Fruit fly (Drosophila melanogaster) whole organism, embryonic: Measurements from ENCODE around the gene Vps29.

Experiments used
- Asciz ChIP-seq: fragments of 200-800 bp; sonication (Bioruptor generic); optimal IDR thresholded peaks from 2 replicates; lab custom pipeline; 2017; ENCODE audit warnings: missing biosample characterization, mild to moderate bottlenecking, missing genetic modification characterization, missing genetic modification reagents
- Bdp1 ChIP-seq: fragments of 200-800 bp; sonication (Bioruptor generic); optimal IDR thresholded peaks from 3 replicates; lab custom pipeline; 2016; ENCODE audit warnings: missing biosample characterization, missing genetic modification characterization
- Blimp-1 ChIP-seq: fragments of 200-800 bp; sonication (Bioruptor generic); optimal IDR thresholded peaks from 3 replicates; lab custom pipeline; 2018; ENCODE audit warnings: missing biosample characterization, missing genetic modification characterization, mild to moderate bottlenecking, moderate library complexity, missing genetic modification reagents
- CG10274 ChIP-seq: fragments of 200-800 bp; sonication (Bioruptor generic); optimal IDR thresholded peaks from 3 replicates; lab custom pipeline; 2017; ENCODE audit warnings: missing biosample characterization, mild to moderate bottlenecking, missing genetic modification characterization
- CG10543 ChIP-seq: fragments of 200-800 bp; sonication (Bioruptor generic); optimal IDR thresholded peaks from 3 replicates; lab custom pipeline; 2017; ENCODE audit warnings: missing biosample characterization, mild to moderate bottlenecking, missing genetic modification characterization, moderate library complexity
- CG13624 ChIP-seq: fragments of 200-800 bp; sonication (Bioruptor generic); optimal IDR thresholded peaks from 2 replicates; lab custom pipeline; 2016; ENCODE audit warnings: missing biosample characterization, missing genetic modification characterization
- CG14014 ChIP-seq: fragments of 200-800 bp; sonication (Bioruptor generic); IDR thresholded peaks from 2 replicates; pipeline ENCODE4 v1.3.6; 2022; ENCODE audit warnings: missing biosample characterization, missing genetic modification characterization
- CG17361 ChIP-seq: fragments of 200-800 bp; sonication (Bioruptor generic); IDR thresholded peaks from 3 replicates; pipeline ENCODE4 v1.3.6; 2022; ENCODE audit warnings: missing biosample characterization, missing genetic modification characterization
- CG17802 ChIP-seq: fragments of 200-800 bp; sonication (Bioruptor generic); optimal IDR thresholded peaks from 2 replicates; lab custom pipeline; 2018; ENCODE audit warnings: missing biosample characterization, mild to moderate bottlenecking, missing genetic modification characterization, moderate library complexity
- CG17912 ChIP-seq: fragments of 200-800 bp; sonication (Bioruptor generic); optimal IDR thresholded peaks from 2 replicates; lab custom pipeline; 2018; ENCODE audit warnings: missing biosample characterization, mild to moderate bottlenecking, missing genetic modification characterization
- CG2116 ChIP-seq: fragments of 200-800 bp; sonication (Bioruptor generic); optimal IDR thresholded peaks from 3 replicates; lab custom pipeline; 2018; ENCODE audit warnings: missing biosample characterization, mild to moderate bottlenecking, missing genetic modification characterization
- CG2678 ChIP-seq: fragments of 200-800 bp; sonication (Bioruptor generic); optimal IDR thresholded peaks from 3 replicates; lab custom pipeline; 2019; ENCODE audit warnings: missing biosample characterization, mild to moderate bottlenecking, missing genetic modification characterization, moderate library complexity
- CG31365 ChIP-seq: fragments of 200-800 bp; sonication (Bioruptor generic); optimal IDR thresholded peaks from 2 replicates; lab custom pipeline; 2018; ENCODE audit warnings: missing biosample characterization, mild to moderate bottlenecking, missing genetic modification characterization
- CG7271 ChIP-seq: fragments of 200-800 bp; sonication (Bioruptor generic); optimal IDR thresholded peaks from 2 replicates; lab custom pipeline; 2018; ENCODE audit warnings: missing biosample characterization, mild to moderate bottlenecking, missing genetic modification characterization, moderate library complexity
- CG8281 ChIP-seq: fragments of 200-800 bp; sonication (Bioruptor generic); optimal IDR thresholded peaks from 2 replicates; lab custom pipeline; 2018; ENCODE audit warnings: missing biosample characterization, mild to moderate bottlenecking, missing genetic modification characterization, moderate library complexity
- CG8478 ChIP-seq: fragments of >200 bp; optimal IDR thresholded peaks from 2 replicates; lab custom pipeline; 2018
- Doc2 ChIP-seq: fragments of 200-800 bp; sonication (Bioruptor generic); IDR thresholded peaks from 2 replicates; pipeline ENCODE4 v1.3.6; 2022; ENCODE audit warnings: missing biosample characterization, missing genetic modification characterization
- E2f1 ChIP-seq: fragments of 200-800 bp; sonication (Bioruptor generic); IDR thresholded peaks from 2 replicates; pipeline ENCODE4 v1.3.6; 2022; ENCODE audit warnings: missing biosample characterization, missing genetic modification characterization
- HHEX ChIP-seq: fragments of 200-800 bp; sonication (Bioruptor generic); optimal IDR thresholded peaks from 3 replicates; lab custom pipeline; 2017; ENCODE audit warnings: missing biosample characterization, mild to moderate bottlenecking, missing genetic modification characterization, missing genetic modification reagents
- Hmx ChIP-seq: fragments of 200-800 bp; sonication (Bioruptor generic); optimal IDR thresholded peaks from 2 replicates; lab custom pipeline; 2016; ENCODE audit warnings: missing biosample characterization, missing genetic modification characterization
- PHDP ChIP-seq: fragments of 200-800 bp; sonication (Bioruptor generic); optimal IDR thresholded peaks from 3 replicates; lab custom pipeline; 2018; ENCODE audit warnings: missing biosample characterization, mild to moderate bottlenecking, missing genetic modification characterization, moderate library complexity
- Ptx1 ChIP-seq: fragments of 200-800 bp; sonication (Bioruptor generic); IDR thresholded peaks from 2 replicates; pipeline ENCODE4 v1.3.6; 2022; ENCODE audit warnings: missing biosample characterization, missing genetic modification characterization
- Rfx ChIP-seq: fragments of 200-800 bp; sonication (Bioruptor generic); IDR thresholded peaks from 2 replicates; pipeline ENCODE4 v1.3.6; 2022; ENCODE audit warnings: missing biosample characterization, missing genetic modification characterization
- Sox100B ChIP-seq: fragments of 200-800 bp; sonication (Bioruptor generic); optimal IDR thresholded peaks from 3 replicates; lab custom pipeline; 2018; ENCODE audit warnings: missing biosample characterization, mild to moderate bottlenecking, missing genetic modification characterization
- Sry-δ ChIP-seq: fragments of 200-800 bp; sonication (Bioruptor generic); optimal IDR thresholded peaks from 2 replicates; lab custom pipeline; 2016; ENCODE audit warnings: missing biosample characterization, missing genetic modification characterization
- Taf1 ChIP-seq: fragments of 200-800 bp; sonication (Bioruptor generic); IDR thresholded peaks from 2 replicates; pipeline ENCODE4 v1.3.6; 2022; ENCODE audit warnings: missing biosample characterization, missing genetic modification characterization
- ac ChIP-seq: fragments of 200-800 bp; sonication (Bioruptor generic); optimal IDR thresholded peaks from 3 replicates; lab custom pipeline; 2017; ENCODE audit warnings: missing biosample characterization, mild to moderate bottlenecking, missing genetic modification characterization
- ase ChIP-seq: fragments of 200-800 bp; sonication (Bioruptor generic); IDR thresholded peaks from 3 replicates; pipeline ENCODE4 v1.3.6; 2022; ENCODE audit warnings: missing biosample characterization, missing genetic modification characterization
- ato ChIP-seq: fragments of 200-800 bp; sonication (Bioruptor generic); IDR thresholded peaks from 2 replicates; pipeline ENCODE4 v1.3.6; 2022; ENCODE audit warnings: missing biosample characterization, missing genetic modification characterization; ENCODE audit not compliant: partially characterized antibody
- bsh ChIP-seq, 2 experiments: fragments of 200-800 bp; sonication (Bioruptor generic); optimal IDR thresholded peaks; 2 replicates each; lab custom pipeline; 2017 to 2018; ENCODE audit warnings: mild to moderate bottlenecking in 2 of 2, missing biosample characterization in 2 of 2, missing genetic modification characterization in 2 of 2, moderate library complexity in 1 of 2
- chn ChIP-seq: fragments of 200-800 bp; sonication (Bioruptor generic); optimal IDR thresholded peaks from 2 replicates; lab custom pipeline; 2016; ENCODE audit warnings: missing biosample characterization, missing genetic modification characterization
- dan ChIP-seq: fragments of 200-800 bp; sonication (Bioruptor generic); IDR thresholded peaks from 2 replicates; pipeline ENCODE4 v1.3.6; 2022; ENCODE audit warnings: missing biosample characterization, missing genetic modification characterization
- danr ChIP-seq: fragments of 200-800 bp; sonication (Bioruptor generic); IDR thresholded peaks from 2 replicates; pipeline ENCODE4 v1.3.6; 2022; ENCODE audit warnings: missing biosample characterization, missing genetic modification characterization
- dm ChIP-seq: fragments of 200-800 bp; sonication (Bioruptor generic); optimal IDR thresholded peaks from 3 replicates; lab custom pipeline; 2016; ENCODE audit warnings: missing biosample characterization, missing genetic modification characterization
- gce ChIP-seq: fragments of 200-800 bp; sonication (Bioruptor generic); IDR thresholded peaks from 3 replicates; pipeline ENCODE4 v1.3.6; 2022; ENCODE audit warnings: missing biosample characterization, missing genetic modification characterization
- gcm2 ChIP-seq: fragments of 200-800 bp; sonication (Bioruptor generic); optimal IDR thresholded peaks from 2 replicates; lab custom pipeline; 2016; ENCODE audit warnings: missing biosample characterization, missing genetic modification characterization
- gfzf ChIP-seq: fragments of 200-800 bp; sonication (Bioruptor generic); optimal IDR thresholded peaks from 2 replicates; lab custom pipeline; 2016; ENCODE audit warnings: missing biosample characterization, mild to moderate bottlenecking, missing genetic modification characterization, moderate library complexity
- gt ChIP-seq: fragments of 200-800 bp; sonication (Bioruptor generic); IDR thresholded peaks from 2 replicates; pipeline ENCODE4 v1.3.6; 2022; ENCODE audit warnings: missing biosample characterization, missing genetic modification characterization
- hb ChIP-seq: fragments of 200-800 bp; sonication (Bioruptor generic); IDR thresholded peaks from 3 replicates; pipeline ENCODE4 v1.3.6; 2022; ENCODE audit warnings: missing biosample characterization, missing genetic modification characterization; ENCODE audit not compliant: partially characterized antibody
- jigr1 ChIP-seq: fragments of 200-800 bp; sonication (Bioruptor generic); IDR thresholded peaks from 3 replicates; pipeline ENCODE4 v1.3.6; 2022; ENCODE audit warnings: missing biosample characterization, missing genetic modification characterization
- onecut ChIP-seq: fragments of 200-800 bp; sonication (Bioruptor generic); IDR thresholded peaks from 2 replicates; pipeline ENCODE4 v1.3.6; 2022; ENCODE audit warnings: missing biosample characterization, missing genetic modification characterization
- pho ChIP-seq: fragments of 200-800 bp; sonication (Bioruptor generic); optimal IDR thresholded peaks from 2 replicates; lab custom pipeline; 2016; ENCODE audit warnings: missing biosample characterization, missing genetic modification characterization
- row ChIP-seq: fragments of 200-800 bp; sonication (Bioruptor generic); IDR thresholded peaks from 3 replicates; pipeline ENCODE4 v1.3.6; 2022; ENCODE audit warnings: missing biosample characterization, missing genetic modification characterization
- sc ChIP-seq, 3 experiments: fragments of >200 bp in 2 of 3; fragments of 200-800 bp in 1 of 3; sonication (Bioruptor generic) in 1 of 3; optimal IDR thresholded peaks; 2 replicates in 2 of 3; 3 replicates in 1 of 3; lab custom pipeline; 2017; ENCODE audit warnings: mild to moderate bottlenecking in 1 of 3, missing biosample characterization in 1 of 3, missing genetic modification characterization in 1 of 3, missing genetic modification reagents in 1 of 3
- sd ChIP-seq: fragments of 200-800 bp; sonication (Bioruptor generic); optimal IDR thresholded peaks from 3 replicates; lab custom pipeline; 2018; ENCODE audit warnings: missing biosample characterization, mild to moderate bottlenecking, missing genetic modification characterization, moderate library complexity
- sima ChIP-seq: fragments of 200-800 bp; sonication (Bioruptor generic); optimal IDR thresholded peaks from 2 replicates; lab custom pipeline; 2016; ENCODE audit warnings: missing biosample characterization, missing genetic modification characterization
- sob ChIP-seq: fragments of 200-800 bp; sonication (Bioruptor generic); IDR thresholded peaks from 2 replicates; pipeline ENCODE4 v1.3.6; 2022; ENCODE audit warnings: missing biosample characterization, missing genetic modification characterization
- ssp ChIP-seq: fragments of 200-800 bp; sonication (Bioruptor generic); IDR thresholded peaks from 2 replicates; pipeline ENCODE4 v1.3.6; 2022; ENCODE audit warnings: missing biosample characterization, missing genetic modification characterization
- sug ChIP-seq: fragments of 200-800 bp; optimal IDR thresholded peaks from 2 replicates; lab custom pipeline; 2019; ENCODE audit warnings: missing biosample characterization, mild to moderate bottlenecking, missing genetic modification characterization, moderate library complexity
- tap ChIP-seq: fragments of 200-800 bp; optimal IDR thresholded peaks from 3 replicates; lab custom pipeline; 2019; ENCODE audit warnings: missing biosample characterization, mild to moderate bottlenecking, missing genetic modification characterization, moderate library complexity

The Vps29 gene

DNA sequence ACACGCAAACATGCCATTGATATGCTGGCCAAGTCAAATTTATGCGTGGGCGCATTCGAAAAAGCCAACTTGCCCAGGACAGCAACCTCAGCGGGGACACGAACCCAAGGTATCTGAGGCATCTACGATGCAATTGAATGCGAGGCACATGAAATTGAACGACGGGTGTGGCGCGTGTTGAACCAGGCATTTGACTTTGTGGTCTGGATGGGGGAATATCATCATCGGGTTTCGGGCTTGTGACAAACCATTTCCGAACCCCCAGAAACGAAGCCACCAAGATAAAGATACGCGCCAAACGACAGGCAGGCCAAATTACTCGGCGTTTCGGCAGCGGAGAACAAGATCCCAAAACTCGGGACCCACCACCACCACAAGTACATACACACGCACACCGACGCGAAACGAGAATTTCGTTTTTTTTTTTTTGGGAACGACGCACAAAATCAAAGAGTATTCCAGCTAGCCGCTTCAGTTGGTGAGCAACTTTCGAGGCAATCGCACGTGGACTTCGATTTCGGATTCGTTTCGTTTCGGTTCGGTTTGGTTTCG lies 7.8 kb upstream of the Vps29 start, which contains the start of gene MFS3 (continued):
- TF ChIP-seq Sry-δ (GFP tag; lab: Kevin White, UChicago): no peak
- TF ChIP-seq Doc2 (GFP tag; lab: Robert Waterston, UW): no peak
- no peak for TF ChIP-seq hb
- no peak for TF ChIP-seq CG31365 (tag; lab: Kevin White, UChicago)
- no peak for TF ChIP-seq ssp (GFP tag; lab: Robert Waterston, UW)
- peak; percentile 25 for TF ChIP-seq CG2678
- TF ChIP-seq ac (GFP tag; lab: Kevin White, UChicago): no peak
- TF ChIP-seq row (GFP tag; lab: Robert Waterston, UW): peak; percentile 19; the same call in 1 of the 3 replicates
- no peak for TF ChIP-seq CG8478
- peak; percentile 33 for TF ChIP-seq CG2116 (GFP tag; lab: Kevin White, UChicago)
- TF ChIP-seq sd: peak; percentile 74
- TF ChIP-seq PHDP (tag; lab: Kevin White, UChicago): peak; percentile 20
- TF ChIP-seq ase (GFP tag; lab: Robert Waterston, UW): 0 out of 3 replicates have a peak, but pooled peaks have one; percentile 12
- no peak for TF ChIP-seq dan (GFP tag; lab: Robert Waterston, UW)
- TF ChIP-seq tap (tag; lab: Kevin White, UChicago): peak; percentile 11
- no peak for TF ChIP-seq CG17802 (tag; lab: Kevin White, UChicago)
- no peak for TF ChIP-seq CG10274
- peak; percentile 6 for TF ChIP-seq HHEX (GFP tag; lab: Kevin White, UChicago)
- no peak for TF ChIP-seq sima
- peak; percentile 6 for TF ChIP-seq dm (GFP tag; lab: Kevin White, UChicago)
- TF ChIP-seq pho (GFP tag; lab: Kevin White, UChicago): no peak
- no peak for TF ChIP-seq Taf1 (GFP tag; lab: Robert Waterston, UW)
- TF ChIP-seq ato (GFP tag; lab: Robert Waterston, UW): no peak
- TF ChIP-seq CG17361: peak; percentile 22; the same call in 1 of the 3 replicates
- no peak for TF ChIP-seq sc (optimal IDR thresholded peaks at IDR 0.05; lab: Kevin White, UChicago)
- no peak for TF ChIP-seq sc (GFP tag; optimal IDR thresholded peaks at IDR 0.05; lab: Kevin White, UChicago)
- no peak for TF ChIP-seq bsh (GFP tag; optimal IDR thresholded peaks at IDR 0.05; lab: Kevin White, UChicago)
- no peak for TF ChIP-seq Blimp-1
- TF ChIP-seq Rfx (GFP tag; lab: Robert Waterston, UW): peak; percentile 26; the same call in 1 of the 2 replicates
- no peak for TF ChIP-seq jigr1 (GFP tag; lab: Robert Waterston, UW)
- TF ChIP-seq CG8281 (tag; lab: Kevin White, UChicago): no peak
- TF ChIP-seq gce: 0 out of 3 replicates have a peak, but pooled peaks have one; percentile 32
- peak; percentile 56 for TF ChIP-seq gfzf (GFP tag; lab: Kevin White, UChicago)
- TF ChIP-seq CG14014 (GFP tag; lab: Robert Waterston, UW): no peak
- TF ChIP-seq CG17912 (GFP tag; lab: Kevin White, UChicago): no peak
- TF ChIP-seq Ptx1 (GFP tag; lab: Robert Waterston, UW): no peak
- TF ChIP-seq CG10543 (GFP tag; lab: Kevin White, UChicago): peak; percentile 75
- no peak for TF ChIP-seq danr (GFP tag; lab: Robert Waterston, UW)
- TF ChIP-seq Sox100B (GFP tag; lab: Kevin White, UChicago): no peak
- peak; percentile 44 for TF ChIP-seq onecut (GFP tag; lab: Robert Waterston, UW)
- TF ChIP-seq sob: 0 out of 2 replicates have a peak, but pooled peaks have one; percentile 26
- no peak for TF ChIP-seq chn
- peak; percentile 23 for TF ChIP-seq CG13624 (GFP tag; lab: Kevin White, UChicago)
- TF ChIP-seq E2f1 (GFP tag; lab: Robert Waterston, UW): no peak
- no peak for TF ChIP-seq Hmx
- no peak for TF ChIP-seq Asciz (GFP tag; lab: Kevin White, UChicago)
- TF ChIP-seq Bdp1 (GFP tag; lab: Kevin White, UChicago): no peak
- TF ChIP-seq gt (GFP tag; lab: Robert Waterston, UW): no peak
- TF ChIP-seq gcm2 (GFP tag; lab: Kevin White, UChicago): no peak
- TF ChIP-seq sug: peak; percentile 36
- TF ChIP-seq CG7271 (tag; lab: Kevin White, UChicago): no peak
